Worm (Caenorhabditis elegans) whole organism, mixed stage, embryonic: ENCODE measurements around the gene dmsr-3.

ENCODE experiments used
- M03D4.4 ChIP-seq: sonication (generic microtip); optimal IDR thresholded peaks from 2 replicates; lab custom pipeline; 2017; ENCODE audit warnings: mild to moderate bottlenecking, missing genetic modification characterization, missing compliant biosample characterization
- blmp-1 ChIP-seq: fragments of 150-350 bp; optimal IDR thresholded peaks from 2 replicates; lab custom pipeline; 2014; ENCODE audit warnings: missing biosample characterization, missing genetic modification characterization
- elt-1 ChIP-seq: sonication (generic microtip); optimal IDR thresholded peaks from 2 replicates; lab custom pipeline; 2017; ENCODE audit warnings: missing genetic modification characterization, mild to moderate bottlenecking, missing compliant biosample characterization, antibody characterized with exemption, moderate library complexity, borderline replicate concordance; ENCODE audit not compliant: insufficient read depth
- elt-3 ChIP-seq: fragments of 150-350 bp; optimal IDR thresholded peaks from 2 replicates; lab custom pipeline; 2014; ENCODE audit warnings: missing biosample characterization, missing genetic modification characterization
- flh-1 ChIP-seq: fragments of 200-800 bp; sonication (Bioruptor generic); optimal IDR thresholded peaks from 2 replicates; lab custom pipeline; 2018; ENCODE audit warnings: mild to moderate bottlenecking, missing genetic modification characterization, moderate library complexity, missing compliant biosample characterization
- hlh-1 ChIP-seq: fragments of 150-350 bp; optimal IDR thresholded peaks from 2 replicates; lab custom pipeline; 2014; ENCODE audit warnings: missing biosample characterization, missing genetic modification reagents, missing genetic modification characterization
- mep-1 ChIP-seq: fragments of 150-350 bp; optimal IDR thresholded peaks from 2 replicates; lab custom pipeline; 2017; ENCODE audit warnings: missing biosample characterization, missing genetic modification reagents, missing genetic modification characterization, inconsistent platforms
- mls-2 ChIP-seq: sonication (generic microtip); optimal IDR thresholded peaks from 2 replicates; lab custom pipeline; 2016; ENCODE audit warnings: mild to moderate bottlenecking, missing genetic modification characterization, moderate library complexity, missing compliant biosample characterization
- nhr-12 ChIP-seq: fragments of 150-350 bp; optimal IDR thresholded peaks from 2 replicates; lab custom pipeline; 2014; ENCODE audit warnings: missing biosample characterization, missing genetic modification characterization
- pha-4 ChIP-seq: fragments of 150-350 bp; optimal IDR thresholded peaks from 2 replicates; lab custom pipeline; 2018; ENCODE audit warnings: missing biosample characterization, missing genetic modification reagents, missing genetic modification characterization
- snpc-4 ChIP-seq: fragments of 150-350 bp; optimal IDR thresholded peaks from 2 replicates; lab custom pipeline; 2014; ENCODE audit warnings: missing biosample characterization, missing genetic modification characterization
- ztf-11 ChIP-seq: fragments of 150-350 bp; optimal IDR thresholded peaks from 2 replicates; lab custom pipeline; 2014; ENCODE audit warnings: missing biosample characterization, missing genetic modification characterization

DNA sequence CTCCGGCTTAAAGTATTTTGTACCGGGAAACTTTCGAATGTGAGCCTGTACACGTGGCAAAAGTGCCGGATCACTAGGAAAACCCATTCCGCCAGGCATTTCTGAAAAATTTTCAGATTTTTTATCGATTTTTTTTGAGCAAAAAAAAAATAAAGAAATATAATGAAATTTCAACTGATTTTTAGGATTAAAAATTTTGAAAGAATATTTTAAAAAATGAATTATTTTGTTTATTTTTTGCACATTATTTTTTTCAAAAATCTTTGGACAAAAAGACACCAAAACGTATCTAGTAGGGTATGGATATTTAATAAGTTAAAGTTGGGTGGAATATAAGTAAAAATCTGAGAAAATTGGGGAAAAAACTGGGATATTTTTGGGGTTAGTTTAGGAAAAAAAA is 35.2 kb downstream of the dmsr-3 start, which contains the start of gene mac-1:
- no peak for TF ChIP-seq pha-4 (tag; lab: Kevin White, UChicago)
- no peak for TF ChIP-seq hlh-1 (tag; lab: Kevin White, UChicago)
- TF ChIP-seq snpc-4 (tag; lab: Kevin White, UChicago): no peak
- no peak for TF ChIP-seq nhr-12 (tag; lab: Kevin White, UChicago)
- no peak for TF ChIP-seq ztf-11 (tag; lab: Kevin White, UChicago)
- TF ChIP-seq elt-1 (tag; lab: Kevin White, UChicago): no peak
- no peak for TF ChIP-seq blmp-1 (tag; lab: Kevin White, UChicago)
- no peak for TF ChIP-seq M03D4.4 (tag; lab: Kevin White, UChicago)
- TF ChIP-seq mep-1 (tag; lab: Kevin White, UChicago): no peak
- TF ChIP-seq mls-2 (tag; lab: Kevin White, UChicago): no peak
- TF ChIP-seq elt-3 (tag; lab: Kevin White, UChicago): no peak
- TF ChIP-seq flh-1 (GFP tag; lab: Kevin White, UChicago): no peak
